Worm (Caenorhabditis elegans) whole organism, L4 larva: ENCODE data around the gene lron-1.

Experiments
- D1046.2 ChIP-seq: fragments of 200-800 bp; sonication (Bioruptor generic); IDR thresholded peaks from 2 replicates; pipeline ENCODE4 v1.3.6; 2022; ENCODE audit warnings: missing genetic modification characterization, missing compliant biosample characterization
- F10B5.3 ChIP-seq: sonication (generic microtip); optimal IDR thresholded peaks from 2 replicates; lab custom pipeline; 2016; ENCODE audit warnings: mild to moderate bottlenecking, missing genetic modification characterization, missing compliant biosample characterization
- R02D3.7 ChIP-seq: fragments of 150-350 bp; sonication (generic microtip); optimal IDR thresholded peaks from 3 replicates; lab custom pipeline; 2014; ENCODE audit warnings: missing biosample characterization, missing genetic modification characterization
- Y48G9A.11 ChIP-seq: fragments of 200-800 bp; sonication (Bioruptor generic); IDR thresholded peaks from 2 replicates; pipeline ENCODE4 v1.3.6; 2022; ENCODE audit warnings: missing genetic modification reagents, missing genetic modification characterization, missing compliant biosample characterization
- ZK337.2 ChIP-seq: fragments of 200-800 bp; sonication (Bioruptor generic); IDR thresholded peaks from 2 replicates; pipeline ENCODE4 v1.3.6; 2022; ENCODE audit warnings: missing genetic modification reagents, missing genetic modification characterization, missing compliant biosample characterization
- aly-2 ChIP-seq: sonication (generic microtip); optimal IDR thresholded peaks from 2 replicates; lab custom pipeline; 2018; ENCODE audit warnings: missing biosample characterization, missing genetic modification characterization
- ama-1 ChIP-seq: fragments of 150-350 bp; optimal IDR thresholded peaks from 2 replicates; lab custom pipeline; 2014; ENCODE audit warnings: inconsistent platforms, mixed read lengths
- attf-4 ChIP-seq: sonication (generic microtip); optimal IDR thresholded peaks from 3 replicates; lab custom pipeline; 2017; ENCODE audit warnings: missing biosample characterization, missing genetic modification characterization
- ceh-20 ChIP-seq: fragments of 200-800 bp; sonication (Bioruptor generic); IDR thresholded peaks from 2 replicates; pipeline ENCODE4 v1.3.6; 2022; ENCODE audit warnings: missing genetic modification reagents, missing genetic modification characterization, missing compliant biosample characterization
- ceh-32 ChIP-seq: sonication (generic microtip); optimal IDR thresholded peaks from 2 replicates; lab custom pipeline; 2016; ENCODE audit warnings: mild to moderate bottlenecking, missing genetic modification characterization, missing compliant biosample characterization; ENCODE audit not compliant: poor library complexity
- ceh-62 ChIP-seq: sonication (generic microtip); optimal IDR thresholded peaks from 2 replicates; lab custom pipeline; 2017; ENCODE audit warnings: missing biosample characterization, missing genetic modification characterization
- ceh-82 ChIP-seq: sonication (generic microtip); optimal IDR thresholded peaks from 2 replicates; lab custom pipeline; 2017; ENCODE audit warnings: missing biosample characterization, missing genetic modification characterization
- ctbp-1 ChIP-seq: fragments of 200-800 bp; sonication (Bioruptor generic); IDR thresholded peaks from 2 replicates; pipeline ENCODE4 v1.3.6; 2022; ENCODE audit warnings: missing genetic modification reagents, missing genetic modification characterization, missing compliant biosample characterization
- daf-16 ChIP-seq, 3 experiments: sonication (generic microtip); optimal IDR thresholded peaks; 2 replicates each; lab custom pipeline; 2016 to 2017; ENCODE audit warnings: missing genetic modification characterization in 3 of 3, missing genetic modification reagents in 3 of 3, mild to moderate bottlenecking in 2 of 3, missing compliant biosample characterization in 2 of 3, missing biosample characterization in 1 of 3, moderate library complexity in 1 of 3
- daf-19 ChIP-seq: fragments of 200-800 bp; sonication (Bioruptor generic); conservative IDR thresholded peaks from 2 replicates; pipeline ENCODE4 v1.3.6; 2022; ENCODE audit warnings: missing genetic modification characterization, missing compliant biosample characterization
- dmd-6 ChIP-seq: fragments of 200-800 bp; sonication (Bioruptor generic); IDR thresholded peaks from 2 replicates; pipeline ENCODE4 v1.3.6; 2022; ENCODE audit warnings: missing genetic modification reagents, missing genetic modification characterization, missing compliant biosample characterization
- dmd-8 ChIP-seq: fragments of 200-800 bp; sonication (Bioruptor generic); IDR thresholded peaks from 2 replicates; pipeline ENCODE4 v1.3.6; 2022; ENCODE audit warnings: missing genetic modification characterization, missing compliant biosample characterization
- dpl-1 ChIP-seq: fragments of 150-350 bp; optimal IDR thresholded peaks from 2 replicates; lab custom pipeline; 2014; ENCODE audit warnings: missing biosample characterization, missing genetic modification reagents, missing genetic modification characterization
- dve-1 ChIP-seq: sonication (generic microtip); optimal IDR thresholded peaks from 2 replicates; lab custom pipeline; 2017; ENCODE audit warnings: antibody characterized with exemption, mild to moderate bottlenecking, missing genetic modification characterization, missing compliant biosample characterization; ENCODE audit not compliant: insufficient read depth
- egl-43 ChIP-seq: fragments of 200-800 bp; sonication (Bioruptor generic); IDR thresholded peaks from 2 replicates; pipeline ENCODE4 v1.3.6; 2022; ENCODE audit warnings: missing genetic modification reagents, missing genetic modification characterization, missing compliant biosample characterization
- fkh-10 ChIP-seq: fragments of 150-350 bp; optimal IDR thresholded peaks from 2 replicates; lab custom pipeline; 2014; ENCODE audit warnings: missing biosample characterization, missing genetic modification reagents, missing genetic modification characterization
- fos-1 ChIP-seq: fragments of 150-350 bp; optimal IDR thresholded peaks from 2 replicates; lab custom pipeline; 2014; ENCODE audit warnings: missing biosample characterization, missing genetic modification characterization
- gei-8 ChIP-seq: fragments of 200-800 bp; sonication (Bioruptor generic); optimal IDR thresholded peaks from 2 replicates; lab custom pipeline; 2018; ENCODE audit warnings: mild to moderate bottlenecking, missing genetic modification characterization, missing compliant biosample characterization
- hif-1 ChIP-seq, 2 experiments: sonication (generic microtip); optimal IDR thresholded peaks; 2 replicates each; lab custom pipeline; 2016 to 2017; ENCODE audit warnings: missing compliant biosample characterization in 2 of 2, missing genetic modification characterization in 2 of 2, missing genetic modification reagents in 2 of 2, missing genotype in 2 of 2, mild to moderate bottlenecking in 1 of 2
- hlh-11 ChIP-seq: fragments of 200-800 bp; sonication (Bioruptor generic); optimal IDR thresholded peaks from 2 replicates; lab custom pipeline; 2018; ENCODE audit warnings: mild to moderate bottlenecking, missing genetic modification characterization, missing compliant biosample characterization
- hlh-30 ChIP-seq: sonication (generic microtip); optimal IDR thresholded peaks from 2 replicates; lab custom pipeline; 2017; ENCODE audit warnings: antibody characterized with exemption, mild to moderate bottlenecking, missing genetic modification characterization, missing compliant biosample characterization; ENCODE audit not compliant: insufficient read depth
- hmg-1.1 ChIP-seq: fragments of 200-800 bp; sonication (Bioruptor generic); IDR thresholded peaks from 2 replicates; pipeline ENCODE4 v1.3.6; 2022; ENCODE audit warnings: missing genetic modification reagents, missing genetic modification characterization, missing compliant biosample characterization
- lin-1 ChIP-seq: fragments of 200-800 bp; sonication (Bioruptor generic); IDR thresholded peaks from 2 replicates; pipeline ENCODE4 v1.3.6; 2022; ENCODE audit warnings: missing genetic modification reagents, missing genetic modification characterization, missing compliant biosample characterization
- lin-13 ChIP-seq: fragments of 150-350 bp; optimal IDR thresholded peaks from 2 replicates; lab custom pipeline; 2014; ENCODE audit warnings: missing biosample characterization, missing genetic modification reagents, missing genetic modification characterization
- lin-38 ChIP-seq: fragments of 200-800 bp; sonication (Bioruptor generic); IDR thresholded peaks from 2 replicates; pipeline ENCODE4 v1.3.6; 2022; ENCODE audit warnings: missing genetic modification reagents, missing genetic modification characterization, missing compliant biosample characterization
- lin-39 ChIP-seq: fragments of 150-350 bp; optimal IDR thresholded peaks from 2 replicates; lab custom pipeline; 2014; ENCODE audit warnings: missing biosample characterization, missing genetic modification reagents, missing genetic modification characterization
- lsy-2 ChIP-seq, 2 experiments: fragments of 150-350 bp in 1 of 2; sonication (generic microtip) in 1 of 2; optimal IDR thresholded peaks; 2 replicates each; lab custom pipeline; 2014 to 2017; ENCODE audit warnings: missing biosample characterization in 2 of 2, missing genetic modification characterization in 2 of 2
- mdl-1 ChIP-seq, 2 experiments: fragments of 150-350 bp in 1 of 2; sonication (generic microtip) in 1 of 2; optimal IDR thresholded peaks; 2 replicates each; lab custom pipeline; 2014 to 2017; ENCODE audit warnings: missing biosample characterization in 2 of 2, missing genetic modification characterization in 2 of 2
- mes-2 ChIP-seq: sonication (generic microtip); optimal IDR thresholded peaks from 2 replicates; lab custom pipeline; 2016; ENCODE audit warnings: missing genotype, mild to moderate bottlenecking, missing genetic modification characterization, missing compliant biosample characterization; ENCODE audit not compliant: poor library complexity, severe bottlenecking
- nhr-10 ChIP-seq: fragments of 150-350 bp; optimal IDR thresholded peaks from 2 replicates; lab custom pipeline; 2014; ENCODE audit warnings: missing biosample characterization, missing genetic modification characterization
- nhr-111 ChIP-seq: fragments of 200-800 bp; sonication (Bioruptor generic); optimal IDR thresholded peaks from 2 replicates; lab custom pipeline; 2018; ENCODE audit warnings: mild to moderate bottlenecking, missing genetic modification characterization, missing compliant biosample characterization
- nhr-41 ChIP-seq: fragments of 200-800 bp; sonication (Bioruptor generic); IDR thresholded peaks from 2 replicates; pipeline ENCODE4 v1.3.6; 2022; ENCODE audit warnings: missing genetic modification reagents, missing genetic modification characterization, missing compliant biosample characterization
- nhr-76 ChIP-seq: fragments of 150-350 bp; optimal IDR thresholded peaks from 2 replicates; lab custom pipeline; 2014; ENCODE audit warnings: missing biosample characterization, missing genetic modification characterization
- pha-4 ChIP-seq, 2 experiments: fragments of 150-350 bp in 1 of 2; fragments of 200-800 bp in 1 of 2; sonication (Bioruptor generic) in 1 of 2; IDR thresholded peaks in 1 of 2; optimal IDR thresholded peaks in 1 of 2; 2 replicates each; pipeline versions ENCODE4 v1.3.6 to Lab custom; 2014 to 2022; ENCODE audit warnings: missing genetic modification characterization in 2 of 2, missing genetic modification reagents in 2 of 2, missing biosample characterization in 1 of 2, missing compliant biosample characterization in 1 of 2
- pqm-1 ChIP-seq: sonication (generic microtip); optimal IDR thresholded peaks from 2 replicates; lab custom pipeline; 2017; ENCODE audit warnings: missing biosample characterization, missing genetic modification characterization
- rbr-2 ChIP-seq: sonication (generic microtip); optimal IDR thresholded peaks from 2 replicates; lab custom pipeline; 2016; ENCODE audit warnings: missing genotype, missing genetic modification characterization, missing compliant biosample characterization
- snpc-1.2 ChIP-seq: fragments of 200-800 bp; sonication (Bioruptor generic); IDR thresholded peaks from 2 replicates; pipeline ENCODE4 v1.3.6; 2022; ENCODE audit warnings: missing genetic modification reagents, missing genetic modification characterization, missing compliant biosample characterization
- snpc-4 ChIP-seq: fragments of 150-350 bp; optimal IDR thresholded peaks from 2 replicates; lab custom pipeline; 2014; ENCODE audit warnings: missing biosample characterization, missing genetic modification characterization
- spr-1 ChIP-seq: sonication (generic microtip); optimal IDR thresholded peaks from 2 replicates; lab custom pipeline; 2016; ENCODE audit warnings: mild to moderate bottlenecking, missing genetic modification characterization, missing compliant biosample characterization
- tag-97 ChIP-seq: fragments of 200-800 bp; sonication (Bioruptor generic); IDR thresholded peaks from 2 replicates; pipeline ENCODE4 v1.3.6; 2022; ENCODE audit warnings: missing genetic modification characterization, missing compliant biosample characterization
- vab-7 ChIP-seq: fragments of 200-800 bp; sonication (Bioruptor generic); IDR thresholded peaks from 2 replicates; pipeline ENCODE4 v1.3.6; 2022; ENCODE audit warnings: missing genetic modification reagents, missing genetic modification characterization, missing compliant biosample characterization
- ztf-11 ChIP-seq: fragments of 150-350 bp; optimal IDR thresholded peaks from 2 replicates; lab custom pipeline; 2014; ENCODE audit warnings: missing biosample characterization, missing genetic modification characterization

The lron-1 gene

DNA sequence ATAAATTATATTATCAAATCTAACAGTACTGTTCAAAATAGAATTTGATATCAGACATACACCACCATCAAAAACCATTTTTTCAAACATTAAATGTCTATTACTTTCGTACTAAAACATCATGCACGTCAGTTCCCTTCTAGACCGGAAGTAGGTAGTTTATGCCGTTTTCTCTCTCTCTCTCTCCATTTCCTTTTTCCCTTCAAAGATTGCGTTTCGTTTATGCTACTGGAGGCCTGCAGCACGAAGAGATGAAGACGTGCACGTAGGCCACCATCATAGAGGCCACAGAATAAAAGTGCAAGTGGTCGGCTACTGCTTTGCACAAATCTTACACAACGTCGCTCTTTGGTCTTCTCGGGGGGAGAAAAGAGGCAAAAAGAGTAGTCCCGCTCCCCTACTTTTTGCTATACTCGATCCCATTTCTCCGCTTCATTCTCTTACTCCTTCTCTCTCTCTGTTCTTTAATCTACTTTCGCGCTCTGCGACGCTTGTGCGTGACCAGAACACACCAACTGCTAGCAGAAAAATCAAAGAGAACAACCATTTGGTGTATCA is 11.0 kb upstream of the lron-1 start (continued):
- TF ChIP-seq hmg-1.1 (GFP tag; lab: Robert Waterston, UW) (peak; percentile 70; the same call in 1 of the 2 replicates), hlh-11 (peak; percentile 81), nhr-76 (no peak), mdl-1 (tag; optimal IDR thresholded peaks at IDR 0.05; lab: Kevin White, UChicago) (peak; percentile 55 to 71), gei-8 (GFP tag; lab: Kevin White, UChicago) (no peak), R02D3.7 (no peak), ceh-32 (tag; lab: Kevin White, UChicago) (peak; percentile 24), ztf-11 (tag; lab: Kevin White, UChicago) (no peak), D1046.2 (GFP tag; lab: Robert Waterston, UW) (no peak), nhr-10 (tag; lab: Kevin White, UChicago) (no peak), dmd-8 (GFP tag; lab: Robert Waterston, UW) (0 out of 2 replicates have a peak, but pooled peaks have one; percentile 56), pqm-1 (peak; percentile 2), fkh-10 (GFP tag; lab: Kevin White, UChicago) (peak; percentile 68), hlh-30 (tag; lab: Kevin White, UChicago) (peak; percentile 80), ama-1 (peak; percentile 40), pha-4 (GFP tag; IDR thresholded peaks at IDR 0.05; lab: Robert Waterston, UW) (no peak), pha-4 (tag; optimal IDR thresholded peaks at IDR 0.05; lab: Kevin White, UChicago) (peak; percentile 37), nhr-41 (GFP tag; lab: Robert Waterston, UW) (no peak), hif-1 (tag; optimal IDR thresholded peaks at IDR 0.05; lab: Kevin White, UChicago) (peak; percentile 49 to 98), ceh-20 (GFP tag; lab: Robert Waterston, UW) (peak; percentile 80), lin-38 (GFP tag; lab: Robert Waterston, UW) (peak; percentile 29; the same call in 1 of the 2 replicates), dpl-1 (GFP tag; lab: Kevin White, UChicago) (peak; percentile 10), ceh-82 (tag; lab: Kevin White, UChicago) (no peak), lin-39 (no peak), Y48G9A.11 (GFP tag; lab: Robert Waterston, UW) (no peak), snpc-4 (no peak), dmd-6 (peak; percentile 77; the same call in 1 of the 2 replicates), egl-43 (GFP tag; lab: Robert Waterston, UW) (peak; percentile 66)

DNA sequence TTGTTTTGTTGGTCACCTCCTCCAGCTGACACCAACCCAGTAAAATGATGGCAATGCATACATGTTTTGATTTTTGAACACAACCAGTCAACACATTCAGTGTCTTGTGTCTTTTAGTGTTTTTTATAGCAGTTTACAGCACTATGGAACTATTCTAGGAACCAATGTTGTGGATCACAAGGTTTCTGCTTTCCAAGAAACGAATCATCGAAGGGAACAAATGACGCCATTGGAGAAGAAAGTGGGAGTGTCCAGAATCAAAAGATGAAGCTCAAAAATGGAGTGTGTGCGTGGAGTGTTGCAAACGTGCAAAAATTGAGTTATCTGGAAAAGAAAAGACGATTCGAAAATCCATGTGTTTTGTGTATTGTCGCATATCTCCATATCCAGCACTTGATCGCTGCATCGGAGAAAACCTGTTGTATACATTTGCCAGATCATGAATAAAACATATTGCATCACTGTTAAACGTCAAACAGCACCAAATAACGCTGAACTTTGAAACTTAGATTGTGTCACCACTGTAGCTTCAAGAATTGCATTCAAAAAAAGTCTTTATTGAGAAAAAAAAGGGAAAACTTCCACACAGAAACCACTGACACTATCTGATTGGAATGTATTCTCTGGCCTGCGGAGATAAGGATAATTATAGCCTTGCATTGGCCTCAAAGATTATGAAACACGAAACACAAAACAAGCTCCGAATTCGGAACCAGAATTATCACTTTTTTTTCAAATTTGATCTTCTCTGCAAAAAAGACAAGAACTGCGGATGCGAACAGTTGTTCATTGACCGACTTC is 10.0 kb upstream of the lron-1 start:
- TF ChIP-seq spr-1 (tag; lab: Kevin White, UChicago) (no peak), ZK337.2 (no peak), dmd-8 (GFP tag; lab: Robert Waterston, UW) (no peak), daf-19 (no peak), lin-1 (no peak), snpc-1.2 (GFP tag; lab: Robert Waterston, UW) (no peak), ctbp-1 (GFP tag; lab: Robert Waterston, UW) (peak; percentile 89), fos-1 (tag; lab: Kevin White, UChicago) (no peak), tag-97 (GFP tag; lab: Robert Waterston, UW) (no peak), pqm-1 (no peak), nhr-111 (no peak), vab-7 (no peak), ztf-11 (tag; lab: Kevin White, UChicago) (no peak), rbr-2 (tag; lab: Kevin White, UChicago) (no peak), mes-2 (tag; lab: Kevin White, UChicago) (peak; percentile 7), ceh-62 (no peak), daf-16 (GFP tag; optimal IDR thresholded peaks at IDR 0.05; lab: Kevin White, UChicago) (peak in 1 of 2 experiments; percentile 36), daf-16 (tag; optimal IDR thresholded peaks at IDR 0.05; lab: Kevin White, UChicago) (peak; percentile 28), lsy-2 (tag; optimal IDR thresholded peaks at IDR 0.05; lab: Kevin White, UChicago) (peak in 1 of 2 experiments; percentile 77), dve-1 (tag; lab: Kevin White, UChicago) (peak; percentile 54), hmg-1.1 (GFP tag; lab: Robert Waterston, UW) (no peak), attf-4 (tag; lab: Kevin White, UChicago) (no peak), lin-13 (GFP tag; lab: Kevin White, UChicago) (peak; percentile 58), F10B5.3 (tag; lab: Kevin White, UChicago) (no peak), aly-2 (tag; lab: Kevin White, UChicago) (no peak), nhr-41 (GFP tag; lab: Robert Waterston, UW) (no peak)
